Worm (Caenorhabditis elegans): ENCODE measurements around the gene meg-3.
"Not testable (repeated sequence)": the region's sequence is repeated elsewhere in the genome, so short reads cannot be mapped to it uniquely, and the experiment has no call there.

The meg-3 gene

ce11 chrX:1989576-1989975, at the start of gene meg-3:
Gene meg-3 (minus strand): TSS chrX:1989607.
- TF ChIP-seq lin-13 (tag; optimal IDR thresholded peaks at IDR 0.05): no peak
- no peak for TF ChIP-seq ceh-43 (GFP tag; optimal IDR thresholded peaks at IDR 0.05)
- peak; percentile 11 for TF ChIP-seq mep-1 (tag; optimal IDR thresholded peaks at IDR 0.05)

ce11 chrX:2035172-2035571, 45.8 kb upstream of the meg-3 start, which contains the start of gene ergi-1:
Gene ergi-1 (minus strand): TSS chrX:2035272.
- TF ChIP-seq pha-4 (tag; optimal IDR thresholded peaks at IDR 0.05): peak; percentile 2
- no peak for TF ChIP-seq ham-2 (GFP tag; optimal IDR thresholded peaks at IDR 0.05)

DNA sequence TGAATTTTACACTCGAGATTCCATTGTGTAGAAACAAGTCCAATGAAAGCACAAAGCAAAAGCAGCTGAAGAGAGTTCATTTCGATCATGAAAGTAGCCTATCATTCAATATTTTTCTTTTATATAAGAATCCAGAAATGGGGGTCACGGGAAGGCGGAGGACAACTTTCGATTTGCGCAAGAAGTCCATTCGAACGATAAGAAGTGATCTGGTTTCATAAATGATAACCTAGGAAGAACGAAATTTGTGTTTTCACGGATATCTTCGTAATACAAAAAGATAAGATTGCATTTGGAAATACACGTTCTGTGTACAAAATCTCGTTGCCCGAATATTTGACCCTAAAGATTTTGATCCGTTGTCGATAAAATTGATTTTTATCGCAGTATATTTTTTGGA, 42.0 kb upstream of the meg-3 start, which contains the start of gene Y102A11A.5:
Gene Y102A11A.5 (minus strand): TSS at position 175 of the 400 bp plus-strand sequence.
- TF ChIP-seq ham-2 (GFP tag; optimal IDR thresholded peaks at IDR 0.05): no peak
- peak; percentile 73 for TF ChIP-seq elt-3 (tag; optimal IDR thresholded peaks at IDR 0.05)

DNA sequence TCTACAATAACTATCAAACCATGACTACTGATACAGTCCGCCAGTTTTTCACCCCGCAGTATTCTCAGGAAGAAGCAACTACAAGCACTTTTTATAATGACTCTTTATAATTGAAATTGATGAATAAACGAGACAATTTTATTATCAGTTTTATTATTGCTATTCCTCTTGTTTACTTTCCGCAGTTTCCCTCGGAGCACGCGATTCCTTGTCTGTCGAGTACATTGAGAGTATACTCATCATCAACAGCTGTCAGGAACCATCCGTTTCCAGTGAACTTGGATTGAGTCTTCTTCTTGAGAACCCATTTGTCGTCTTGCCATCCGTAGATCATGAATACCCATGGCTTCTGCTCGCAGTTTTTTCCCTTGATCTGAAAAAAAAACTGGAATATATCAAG, 41.5 kb upstream of the meg-3 start:
- TF ChIP-seq unc-120 (tag; optimal IDR thresholded peaks at IDR 0.05; ENCODE audit: poor library complexity, severe bottlenecking) (no peak), cnd-1 (tag; optimal IDR thresholded peaks at IDR 0.05) (no peak)

DNA sequence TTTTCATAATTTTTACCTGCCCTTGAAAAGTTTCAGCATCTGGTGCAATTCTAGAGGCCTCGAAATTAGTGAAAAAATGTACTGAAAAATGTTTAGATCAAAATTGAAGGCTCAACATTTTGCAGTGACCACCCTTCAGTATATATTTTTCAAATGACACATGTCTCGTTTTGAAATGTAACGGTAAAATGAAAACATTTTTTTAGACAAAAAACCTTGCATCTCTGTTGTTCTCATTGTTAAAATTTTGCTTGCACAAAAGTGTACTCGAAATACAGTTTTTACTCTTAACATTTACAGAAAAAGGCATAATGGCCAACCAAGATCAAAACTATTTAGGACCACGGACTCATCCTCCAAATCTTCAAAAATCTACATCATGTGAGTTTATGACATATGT, 36.9 kb upstream of the meg-3 start, which contains the start of gene Y102A11A.2:
Gene Y102A11A.2 (plus strand): TSS at position 301 of the 400 bp plus-strand sequence.
- TF ChIP-seq drap-1 (GFP tag; optimal IDR thresholded peaks at IDR 0.05); hlh-1 (tag; optimal IDR thresholded peaks at IDR 0.05); mls-2 (tag; optimal IDR thresholded peaks at IDR 0.05): not testable (repeated sequence)

DNA sequence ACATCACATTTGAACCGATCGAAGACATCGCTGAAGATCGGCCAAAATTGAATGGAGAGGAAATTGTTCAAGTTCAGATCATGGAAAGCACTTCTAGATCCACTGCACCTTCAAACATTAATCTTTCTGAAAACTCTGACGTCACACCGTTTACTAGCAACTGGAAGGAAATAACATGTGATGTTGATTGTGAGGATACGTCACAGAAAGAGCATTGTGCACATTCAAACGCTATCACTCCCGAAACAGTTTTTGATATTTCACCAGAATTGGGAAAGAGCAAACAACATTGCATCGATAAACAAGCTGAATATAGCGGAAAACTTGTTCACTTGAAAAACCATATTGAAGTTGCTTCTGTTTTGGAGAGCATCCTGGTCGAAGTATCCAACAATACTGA, 32.2 kb upstream of the meg-3 start:
- TF ChIP-seq cnd-1 (tag; optimal IDR thresholded peaks at IDR 0.05): no peak
- no peak for TF ChIP-seq lsy-2 (tag; optimal IDR thresholded peaks at IDR 0.05)
- TF ChIP-seq sem-2 (GFP tag; optimal IDR thresholded peaks at IDR 0.05): no peak
- no peak for TF ChIP-seq nhr-237 (tag; optimal IDR thresholded peaks at IDR 0.05)
- TF ChIP-seq hlh-1 (tag; optimal IDR thresholded peaks at IDR 0.05): no peak
- no peak for TF ChIP-seq mab-5 (tag; optimal IDR thresholded peaks at IDR 0.05)
- no peak for TF ChIP-seq pha-4 (tag; optimal IDR thresholded peaks at IDR 0.05)
- TF ChIP-seq snpc-4 (tag; optimal IDR thresholded peaks at IDR 0.05): no peak
- TF ChIP-seq elt-3 (tag; optimal IDR thresholded peaks at IDR 0.05): no peak
- TF ChIP-seq M03D4.4 (tag; optimal IDR thresholded peaks at IDR 0.05): no peak
- no peak for TF ChIP-seq unc-120 (tag; optimal IDR thresholded peaks at IDR 0.05; ENCODE audit: poor library complexity, severe bottlenecking)
- TF ChIP-seq elt-1 (tag; optimal IDR thresholded peaks at IDR 0.05; ENCODE audit: borderline replicate concordance, insufficient read depth): no peak
- no peak for TF ChIP-seq unc-39 (tag; optimal IDR thresholded peaks at IDR 0.05)
- no peak for TF ChIP-seq ceh-43 (GFP tag; optimal IDR thresholded peaks at IDR 0.05)
- TF ChIP-seq ham-2 (GFP tag; optimal IDR thresholded peaks at IDR 0.05): no peak
- TF ChIP-seq drap-1 (GFP tag; optimal IDR thresholded peaks at IDR 0.05): no peak
- TF ChIP-seq bed-3 (GFP tag; optimal IDR thresholded peaks at IDR 0.05): no peak

ce11 chrX:2018848-2019247, 29.4 kb upstream of the meg-3 start, which contains the start of gene Y102A11A.3:
Gene Y102A11A.3 (plus strand): TSS chrX:2019148.
- TF ChIP-seq ztf-11 (tag; optimal IDR thresholded peaks at IDR 0.05) (no peak), lin-13 (tag; optimal IDR thresholded peaks at IDR 0.05) (no peak), ham-2 (GFP tag; optimal IDR thresholded peaks at IDR 0.05) (no peak), sem-2 (GFP tag; optimal IDR thresholded peaks at IDR 0.05) (no peak), mab-5 (tag; optimal IDR thresholded peaks at IDR 0.05) (no peak), elt-1 (tag; optimal IDR thresholded peaks at IDR 0.05; ENCODE audit: borderline replicate concordance, insufficient read depth) (no peak)

- no peak for TF ChIP-seq lin-32 (GFP tag; optimal IDR thresholded peaks at IDR 0.05)
- no peak for TF ChIP-seq hlh-1 (tag; optimal IDR thresholded peaks at IDR 0.05)
- TF ChIP-seq nhr-2 (tag; optimal IDR thresholded peaks at IDR 0.05): no peak
- no peak for TF ChIP-seq unc-120 (tag; optimal IDR thresholded peaks at IDR 0.05; ENCODE audit: poor library complexity, severe bottlenecking)
- TF ChIP-seq ham-2 (GFP tag; optimal IDR thresholded peaks at IDR 0.05): no peak
- TF ChIP-seq blmp-1 (tag; optimal IDR thresholded peaks at IDR 0.05): no peak
- TF ChIP-seq bed-3 (GFP tag; optimal IDR thresholded peaks at IDR 0.05): no peak
- no peak for TF ChIP-seq unc-39 (tag; optimal IDR thresholded peaks at IDR 0.05)
- no peak for TF ChIP-seq ces-1 (GFP tag; optimal IDR thresholded peaks at IDR 0.05)
- no peak for TF ChIP-seq nhr-76 (tag; optimal IDR thresholded peaks at IDR 0.05)
- no peak for TF ChIP-seq unc-62 (GFP tag; optimal IDR thresholded peaks at IDR 0.05)
- no peak for TF ChIP-seq ceh-83 (GFP tag; optimal IDR thresholded peaks at IDR 0.05)
- no peak for TF ChIP-seq snpc-4 (tag; optimal IDR thresholded peaks at IDR 0.05)
- TF ChIP-seq mab-5 (tag; optimal IDR thresholded peaks at IDR 0.05): no peak
- TF ChIP-seq ceh-43 (GFP tag; optimal IDR thresholded peaks at IDR 0.05): no peak
- TF ChIP-seq ztf-11 (tag; optimal IDR thresholded peaks at IDR 0.05): no peak
Measured at ce11 chrX:2018211-2018610, 28.8 kb upstream of the meg-3 start.

Measured in whole organism, mixed stage, embryonic.